Fruit fly (Drosophila melanogaster) whole organism, pupa: ENCODE data around the gene Pde6.

Experiments used
- CG10348 ChIP-seq: fragments of 200-800 bp; sonication (Bioruptor generic); IDR thresholded peaks from 2 replicates; pipeline ENCODE4 v1.3.6; 2022; ENCODE audit warnings: missing biosample characterization, missing genetic modification characterization
- CG12605 ChIP-seq: fragments of 200-800 bp; sonication (Bioruptor generic); IDR thresholded peaks from 2 replicates; pipeline ENCODE4 v1.3.6; 2022; ENCODE audit warnings: missing biosample characterization, missing genetic modification characterization
- CG13204 ChIP-seq: fragments of 200-800 bp; sonication (Bioruptor generic); optimal IDR thresholded peaks from 2 replicates; lab custom pipeline; 2018; ENCODE audit warnings: missing biosample characterization, mild to moderate bottlenecking, missing genetic modification characterization, moderate library complexity
- CG14655 ChIP-seq: fragments of 200-800 bp; sonication (Bioruptor generic); optimal IDR thresholded peaks from 3 replicates; lab custom pipeline; 2017; ENCODE audit warnings: mild to moderate bottlenecking, missing biosample characterization, missing genetic modification reagents, missing genetic modification characterization
- CG15710 ChIP-seq: fragments of 200-800 bp; sonication (Bioruptor generic); optimal IDR thresholded peaks from 2 replicates; lab custom pipeline; 2018; ENCODE audit warnings: missing biosample characterization, mild to moderate bottlenecking, missing genetic modification characterization, moderate library complexity
- CG17806 ChIP-seq: fragments of 200-800 bp; sonication (Bioruptor generic); optimal IDR thresholded peaks from 2 replicates; lab custom pipeline; 2018; ENCODE audit warnings: missing biosample characterization, mild to moderate bottlenecking, missing genetic modification characterization, moderate library complexity
- CG32121 ChIP-seq: fragments of 200-800 bp; sonication (Bioruptor generic); IDR thresholded peaks from 2 replicates; pipeline ENCODE4 v1.3.6; 2022; ENCODE audit warnings: missing biosample characterization, missing genetic modification characterization
- CG34367 ChIP-seq: fragments of 200-800 bp; sonication (Bioruptor generic); optimal IDR thresholded peaks from 2 replicates; lab custom pipeline; 2018; ENCODE audit warnings: missing biosample characterization, mild to moderate bottlenecking, missing genetic modification characterization
- CG4496 ChIP-seq: fragments of 200-800 bp; sonication (Bioruptor generic); IDR thresholded peaks from 3 replicates; pipeline ENCODE4 v1.3.6; 2022; ENCODE audit warnings: missing biosample characterization, missing genetic modification characterization
- CG8159 ChIP-seq: fragments of 200-800 bp; sonication (Bioruptor generic); optimal IDR thresholded peaks from 3 replicates; lab custom pipeline; 2018; ENCODE audit warnings: missing biosample characterization, mild to moderate bottlenecking, missing genetic modification characterization, moderate library complexity
- CG8301 ChIP-seq: fragments of 200-800 bp; sonication (Bioruptor generic); optimal IDR thresholded peaks from 2 replicates; lab custom pipeline; 2018; ENCODE audit warnings: missing biosample characterization, mild to moderate bottlenecking, missing genetic modification characterization
- CG9948 ChIP-seq: fragments of 200-800 bp; sonication (Bioruptor generic); optimal IDR thresholded peaks from 2 replicates; lab custom pipeline; 2018; ENCODE audit warnings: missing biosample characterization, mild to moderate bottlenecking, missing genetic modification characterization, moderate library complexity
- D1 ChIP-seq: fragments of 200-800 bp; sonication (Bioruptor generic); optimal IDR thresholded peaks from 2 replicates; lab custom pipeline; 2018; ENCODE audit warnings: missing biosample characterization, mild to moderate bottlenecking, missing genetic modification characterization, moderate library complexity
- EcR ChIP-seq: fragments of 200-800 bp; sonication (Bioruptor generic); optimal IDR thresholded peaks from 3 replicates; lab custom pipeline; 2019; ENCODE audit warnings: missing biosample characterization, missing genetic modification characterization, mild to moderate bottlenecking, moderate library complexity, missing genetic modification reagents
- Ets98B ChIP-seq: fragments of 200-800 bp; sonication (Bioruptor generic); IDR thresholded peaks from 2 replicates; pipeline ENCODE4 v1.3.6; 2022; ENCODE audit warnings: missing biosample characterization, missing genetic modification characterization
- Pif1A ChIP-seq: fragments of 200-800 bp; sonication (Bioruptor generic); optimal IDR thresholded peaks from 3 replicates; lab custom pipeline; 2016; ENCODE audit warnings: missing biosample characterization, missing genetic modification characterization
- Pif1B ChIP-seq: fragments of 200-800 bp; sonication (Bioruptor generic); optimal IDR thresholded peaks from 3 replicates; lab custom pipeline; 2016; ENCODE audit warnings: missing biosample characterization, missing genetic modification characterization
- Snoo ChIP-seq: fragments of 200-800 bp; sonication (Bioruptor generic); optimal IDR thresholded peaks from 3 replicates; lab custom pipeline; 2017; ENCODE audit warnings: missing biosample characterization, mild to moderate bottlenecking, missing genetic modification characterization, inconsistent platforms
- fd96Ca ChIP-seq: fragments of 200-800 bp; sonication (Bioruptor generic); IDR thresholded peaks from 3 replicates; pipeline ENCODE4 v1.3.6; 2022; ENCODE audit warnings: missing biosample characterization, missing genetic modification characterization
- gl ChIP-seq: fragments of 200-800 bp; sonication (Bioruptor generic); optimal IDR thresholded peaks from 2 replicates; lab custom pipeline; 2018; ENCODE audit warnings: missing biosample characterization, mild to moderate bottlenecking, missing genetic modification characterization
- rn ChIP-seq: fragments of 200-800 bp; sonication (Bioruptor generic); IDR thresholded peaks from 2 replicates; pipeline ENCODE4 v1.3.6; 2022; ENCODE audit warnings: missing biosample characterization, missing genetic modification characterization

The Pde6 gene

DNA sequence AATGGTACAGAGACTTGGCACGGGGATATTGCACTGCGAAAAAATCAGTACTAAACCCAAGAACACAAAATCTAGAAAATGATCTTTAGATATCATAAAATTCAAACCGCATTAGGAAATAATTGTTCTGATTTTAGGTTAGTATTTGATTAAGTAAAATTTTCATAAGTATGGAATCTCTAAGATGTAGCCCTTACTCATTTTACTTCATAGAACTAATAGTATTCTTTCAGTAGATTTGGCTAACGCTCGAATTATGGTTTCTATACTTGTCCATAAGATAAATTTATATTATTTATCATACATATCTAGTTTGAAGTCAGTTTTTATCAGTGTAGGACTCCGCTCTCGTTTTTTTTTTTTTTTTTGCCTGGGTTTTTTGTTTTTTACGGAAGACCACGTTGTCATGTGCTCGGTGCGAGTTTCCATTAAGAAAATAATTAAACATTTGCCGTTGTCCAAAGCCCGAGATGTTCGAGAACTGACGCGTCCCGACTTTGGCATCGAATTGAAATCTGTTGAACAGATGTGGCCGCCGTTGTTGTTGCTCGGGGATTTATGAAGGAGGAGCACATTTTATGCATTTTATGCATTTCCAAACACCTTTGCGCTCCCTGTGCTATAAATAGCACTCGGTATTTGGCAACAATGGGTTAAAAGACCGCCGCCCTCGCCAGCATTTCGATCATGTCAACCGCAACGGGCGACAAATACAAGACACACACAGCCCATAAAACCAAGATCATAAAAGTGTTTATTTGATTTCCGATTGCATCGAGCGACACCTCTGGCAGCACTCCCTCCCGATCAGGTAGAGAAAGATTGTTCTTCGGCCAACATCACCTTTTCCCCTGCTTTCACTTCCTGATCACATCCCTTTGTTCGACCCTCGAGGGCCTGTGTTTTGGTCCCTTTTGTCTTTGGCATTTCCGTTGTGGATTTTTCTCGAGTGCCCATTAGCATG is 28.7 kb upstream of the Pde6 start:
- TF ChIP-seq fd96Ca (GFP tag; lab: Robert Waterston, UW) (no peak), gl (tag; lab: Kevin White, UChicago) (no peak), CG32121 (GFP tag; lab: Robert Waterston, UW) (no peak), Snoo (tag; lab: Kevin White, UChicago) (no peak), CG17806 (no peak), CG4496 (GFP tag; lab: Robert Waterston, UW) (no peak), CG10348 (no peak), CG34367 (tag; lab: Kevin White, UChicago) (no peak)

DNA sequence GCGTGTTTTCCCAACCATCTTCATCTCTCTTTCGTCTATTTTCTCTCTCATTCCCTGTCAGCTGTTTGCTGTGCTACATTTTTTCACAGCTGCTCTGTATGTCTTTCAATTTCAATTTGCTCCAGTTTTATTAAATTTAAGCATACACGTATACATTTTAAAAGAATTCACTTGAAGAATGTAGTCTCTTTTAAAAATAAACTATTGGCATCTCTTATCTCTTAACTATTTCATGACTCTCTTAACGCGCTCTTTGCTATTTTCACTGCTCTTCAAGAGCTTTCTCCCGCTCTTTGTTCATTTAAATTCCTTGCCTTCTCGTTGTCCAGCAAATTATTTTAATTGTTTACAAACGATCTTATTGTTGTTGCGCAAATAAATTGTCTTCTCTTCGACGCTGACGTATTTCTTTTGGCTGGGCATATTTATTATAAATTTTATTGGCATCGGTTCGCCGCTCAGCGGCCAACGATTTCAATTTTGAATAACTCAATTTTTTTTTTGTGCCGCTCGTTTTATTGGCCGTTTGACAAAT is 22.0 kb upstream of the Pde6 start:
- no peak for TF ChIP-seq D1
- TF ChIP-seq Pif1A (GFP tag; lab: Kevin White, UChicago): no peak
- no peak for TF ChIP-seq CG34367 (tag; lab: Kevin White, UChicago)
- TF ChIP-seq CG12605 (GFP tag; lab: Robert Waterston, UW): no peak
- no peak for TF ChIP-seq CG4496 (GFP tag; lab: Robert Waterston, UW)
- no peak for TF ChIP-seq CG15710 (tag; lab: Kevin White, UChicago)
- no peak for TF ChIP-seq CG13204
- no peak for TF ChIP-seq rn (GFP tag; lab: Robert Waterston, UW)
- TF ChIP-seq, all 21 proteins: peak for 0

DNA sequence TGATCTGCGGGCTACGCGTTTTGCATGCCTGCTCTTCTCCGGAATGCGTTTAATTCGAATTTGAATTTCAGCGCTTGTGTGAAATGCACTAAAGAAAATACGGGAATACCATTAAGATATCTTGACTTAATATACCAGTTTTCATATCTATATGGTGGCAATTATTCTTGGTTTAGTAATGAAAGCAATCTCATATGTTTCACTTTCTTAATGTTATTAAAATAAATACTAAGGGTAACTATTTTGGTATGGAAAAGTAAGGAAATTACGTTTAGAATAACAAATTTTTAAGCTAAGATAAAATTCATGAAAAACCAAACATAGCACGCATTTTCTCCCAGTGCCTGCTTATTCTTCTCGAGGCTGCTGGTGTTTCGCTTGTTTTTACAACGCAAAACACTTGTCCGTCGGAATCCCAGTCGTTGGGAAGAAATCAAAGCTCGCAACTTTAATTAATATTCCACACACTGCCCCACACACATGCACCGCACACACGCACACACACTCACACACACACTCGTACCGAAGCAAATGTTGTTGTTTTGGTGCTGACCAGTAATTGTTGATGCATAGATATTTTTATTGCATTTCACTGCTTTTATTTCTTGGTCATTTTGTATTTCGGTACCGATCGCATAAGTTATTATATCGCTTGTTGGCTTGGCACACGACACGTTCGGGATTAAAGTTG is 19.8 kb upstream of the Pde6 start:
- peak; percentile 46 for TF ChIP-seq CG8159 (tag; lab: Kevin White, UChicago)
- TF ChIP-seq CG9948 (tag; lab: Kevin White, UChicago): peak; percentile 32
- peak; percentile 3 for TF ChIP-seq Snoo (tag; lab: Kevin White, UChicago)
- TF ChIP-seq CG34367 (tag; lab: Kevin White, UChicago): peak; percentile 0
- TF ChIP-seq Pif1A (GFP tag; lab: Kevin White, UChicago): no peak
- TF ChIP-seq CG14655 (GFP tag; lab: Kevin White, UChicago): peak; percentile 4
- peak; percentile 36; the same call in 1 of the 2 replicates for TF ChIP-seq CG32121 (GFP tag; lab: Robert Waterston, UW)
- no peak for TF ChIP-seq CG8301 (tag; lab: Kevin White, UChicago)
- TF ChIP-seq CG15710 (tag; lab: Kevin White, UChicago): peak; percentile 47
- TF ChIP-seq, all 21 proteins: peak for 7

dm6 chr3R:14576692-14577646 is 18.9 kb upstream of the Pde6 start, which contains the start of gene stumps:
stumps (plus strand) TSS chr3R:14577217.
- TF ChIP-seq gl (tag; lab: Kevin White, UChicago) (no peak), CG34367 (tag; lab: Kevin White, UChicago) (no peak), fd96Ca (GFP tag; lab: Robert Waterston, UW) (no peak), CG13204 (no peak), Pif1B (no peak), Snoo (tag; lab: Kevin White, UChicago) (no peak), CG12605 (GFP tag; lab: Robert Waterston, UW) (0 out of 2 replicates have a peak, but pooled peaks have one; percentile 21), CG32121 (GFP tag; lab: Robert Waterston, UW) (peak; percentile 74), CG14655 (GFP tag; lab: Kevin White, UChicago) (peak; percentile 32), rn (GFP tag; lab: Robert Waterston, UW) (no peak), CG8159 (tag; lab: Kevin White, UChicago) (no peak), EcR (no peak), CG4496 (GFP tag; lab: Robert Waterston, UW) (peak; percentile 56; the same call in 2 of the 3 replicates), CG10348 (no peak), CG17806 (no peak), CG9948 (tag; lab: Kevin White, UChicago) (no peak), Ets98B (GFP tag; lab: Robert Waterston, UW) (peak; percentile 35; the same call in 1 of the 2 replicates), D1 (no peak), Pif1A (GFP tag; lab: Kevin White, UChicago) (no peak), CG15710 (tag; lab: Kevin White, UChicago) (no peak), CG8301 (tag; lab: Kevin White, UChicago) (peak; percentile 12)

DNA sequence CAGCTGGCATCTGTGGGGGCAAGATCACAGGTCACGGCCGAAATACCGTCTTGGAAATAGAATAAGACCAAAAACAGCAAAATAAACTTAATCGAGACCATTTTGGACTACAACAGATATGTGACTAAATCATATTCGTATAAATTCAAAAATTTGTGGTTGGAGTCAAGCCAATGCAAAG is 18.3 kb upstream of the Pde6 start, which contains the start of gene CG44094:
CG44094 (minus strand) TSS at position 101 of the 181 bp plus-strand sequence.
- TF ChIP-seq gl (tag; lab: Kevin White, UChicago) (no peak), CG9948 (tag; lab: Kevin White, UChicago) (no peak), Pif1A (GFP tag; lab: Kevin White, UChicago) (no peak), Snoo (tag; lab: Kevin White, UChicago) (no peak), D1 (no peak), CG13204 (no peak)
